Comparison of ENCODE assay signal across 3 fruit fly cellular contexts in genomic region chr3R:16275890-16276619, dm6.
TF ChIP-seq lines count a peak whose summit lies in the region.

No protein-coding gene starts in this region.

- TF ChIP-seq CTCF in whole organism, embryonic (GFP tag; optimal IDR thresholded peaks at IDR 0.05; lab: Kevin White, UChicago), result no peak

TF ChIP-seq in whole organism, embryonic, 481 proteins besides CTCF, POLR2A, EP300 and RAD21 (continues in another document):
- TF ChIP-seq sr (GFP tag; IDR thresholded peaks at IDR 0.05; lab: Robert Waterston, UW), result 0 out of 3 replicates have a peak, but pooled peaks have one; percentile 63
- TF ChIP-seq cg (GFP tag; optimal IDR thresholded peaks at IDR 0.05; lab: Kevin White, UChicago), result peak; percentile 58
- TF ChIP-seq CG6813 (GFP tag; optimal IDR thresholded peaks at IDR 0.05; lab: Kevin White, UChicago), result peak; percentile 7
- peak; percentile 19 for TF ChIP-seq CG9727 (GFP tag; optimal IDR thresholded peaks at IDR 0.05; lab: Kevin White, UChicago)
- TF ChIP-seq Jarid2 (GFP tag; optimal IDR thresholded peaks at IDR 0.05; lab: Kevin White, UChicago), result peak; percentile 3
- peak; percentile 4 for TF ChIP-seq CG17568 (GFP tag; optimal IDR thresholded peaks at IDR 0.05; lab: Kevin White, UChicago)
- no peak for TF ChIP-seq CG4854 (GFP tag; optimal IDR thresholded peaks at IDR 0.05; lab: Kevin White, UChicago)
- peak; percentile 2 for TF ChIP-seq Lhr (GFP tag; optimal IDR thresholded peaks at IDR 0.05; lab: Kevin White, UChicago)
- TF ChIP-seq Med (GFP tag; lab: Kevin White, UChicago), result peak; percentile 64
- peak; percentile 13; the same call in 1 of the 2 replicates for TF ChIP-seq onecut (GFP tag; IDR thresholded peaks at IDR 0.05; lab: Robert Waterston, UW)
- peak; percentile 21 for TF ChIP-seq CG2875 (GFP tag; optimal IDR thresholded peaks at IDR 0.05; lab: Kevin White, UChicago)
- TF ChIP-seq fd64A (GFP tag; optimal IDR thresholded peaks at IDR 0.05; lab: Kevin White, UChicago), result peak; percentile 30
- no peak for TF ChIP-seq jumu (GFP tag; optimal IDR thresholded peaks at IDR 0.05; lab: Kevin White, UChicago)
- TF ChIP-seq CG10431 (GFP tag; optimal IDR thresholded peaks at IDR 0.05; lab: Kevin White, UChicago), result peak; percentile 29
- TF ChIP-seq ttk (GFP tag; IDR thresholded peaks at IDR 0.05; lab: Robert Waterston, UW), result no peak
- peak in 1 of 2 experiments; percentile 23 for TF ChIP-seq tll (GFP tag; optimal IDR thresholded peaks at IDR 0.05; lab: Kevin White, UChicago)
- TF ChIP-seq tup (GFP tag; optimal IDR thresholded peaks at IDR 0.05; lab: Kevin White, UChicago), result no peak
- peak; percentile 43; the same call in 1 of the 3 replicates for TF ChIP-seq ci (GFP tag; IDR thresholded peaks at IDR 0.05; lab: Robert Waterston, UW)
- TF ChIP-seq CG13287 (GFP tag; IDR thresholded peaks at IDR 0.05; lab: Robert Waterston, UW; ENCODE audit: partially characterized antibody), result no peak
- peak; percentile 83 for TF ChIP-seq kni (GFP tag; optimal IDR thresholded peaks at IDR 0.05; lab: Kevin White, UChicago)
- TF ChIP-seq ab (GFP tag; optimal IDR thresholded peaks at IDR 0.05; lab: Kevin White, UChicago), result no peak
- peak; percentile 23 for TF ChIP-seq Asciz (GFP tag; optimal IDR thresholded peaks at IDR 0.05; lab: Kevin White, UChicago)
- no peak for TF ChIP-seq rib (GFP tag; IDR thresholded peaks at IDR 0.05; lab: Robert Waterston, UW)
- peak in 1 of 2 experiments; percentile 80 for TF ChIP-seq Hr78 (GFP tag; optimal IDR thresholded peaks at IDR 0.05; lab: Kevin White, UChicago)
- TF ChIP-seq gcm (GFP tag; optimal IDR thresholded peaks at IDR 0.05; lab: Kevin White, UChicago), result peak; percentile 53
- TF ChIP-seq Stat92E (GFP tag; optimal IDR thresholded peaks at IDR 0.05; lab: Kevin White, UChicago), result no peak
- no peak for TF ChIP-seq hb (GFP tag; IDR thresholded peaks at IDR 0.05; lab: Robert Waterston, UW; ENCODE audit: partially characterized antibody)
- peak; percentile 3 for TF ChIP-seq sqz (GFP tag; optimal IDR thresholded peaks at IDR 0.05; lab: Kevin White, UChicago)
- TF ChIP-seq bsh (GFP tag; optimal IDR thresholded peaks at IDR 0.05; lab: Kevin White, UChicago), result peak in 1 of 2 experiments; percentile 39

TF ChIP-seq in whole organism, prepupa, 60 proteins besides CTCF, POLR2A, EP300 and RAD21:
- no peak for TF ChIP-seq Ets96B (tag; optimal IDR thresholded peaks at IDR 0.05; lab: Kevin White, UChicago)
- TF ChIP-seq CG34406 (GFP tag; optimal IDR thresholded peaks at IDR 0.05; lab: Kevin White, UChicago), result no peak
- TF ChIP-seq Hr39 (GFP tag; optimal IDR thresholded peaks at IDR 0.05; lab: Kevin White, UChicago), result no peak
- TF ChIP-seq fkh (GFP tag; optimal IDR thresholded peaks at IDR 0.05; lab: Kevin White, UChicago), result peak; percentile 92
- TF ChIP-seq eg (GFP tag; IDR thresholded peaks at IDR 0.05; lab: Robert Waterston, UW), result 0 out of 3 replicates have a peak, but pooled peaks have one; percentile 4
- TF ChIP-seq CG10631 (GFP tag; optimal IDR thresholded peaks at IDR 0.05; lab: Kevin White, UChicago), result no peak
- no peak for TF ChIP-seq Met (GFP tag; optimal IDR thresholded peaks at IDR 0.05; lab: Kevin White, UChicago)
- no peak for TF ChIP-seq CG6163 (GFP tag; IDR thresholded peaks at IDR 0.05; lab: Robert Waterston, UW)
- TF ChIP-seq topi (GFP tag; optimal IDR thresholded peaks at IDR 0.05; lab: Kevin White, UChicago), result no peak
- TF ChIP-seq Blimp-1 (GFP tag; optimal IDR thresholded peaks at IDR 0.05; lab: Kevin White, UChicago), result no peak
- TF ChIP-seq esn (GFP tag; optimal IDR thresholded peaks at IDR 0.05; lab: Kevin White, UChicago), result no peak
- TF ChIP-seq CG7368 (GFP tag; optimal IDR thresholded peaks at IDR 0.05; lab: Kevin White, UChicago), result no peak
- no peak for TF ChIP-seq CG8319 (GFP tag; optimal IDR thresholded peaks at IDR 0.05; lab: Kevin White, UChicago)
- TF ChIP-seq CG15336 (GFP tag; IDR thresholded peaks at IDR 0.05; lab: Robert Waterston, UW), result peak; percentile 15; the same call in 1 of the 2 replicates
- TF ChIP-seq CG1621 (tag; optimal IDR thresholded peaks at IDR 0.05; lab: Kevin White, UChicago), result no peak
- TF ChIP-seq Smox (GFP tag; optimal IDR thresholded peaks at IDR 0.05; lab: Kevin White, UChicago), result no peak
- TF ChIP-seq CG31627 (GFP tag; optimal IDR thresholded peaks at IDR 0.05; lab: Kevin White, UChicago), result no peak
- peak; percentile 28 for TF ChIP-seq Eip78C (GFP tag; lab: Kevin White, UChicago)
- TF ChIP-seq CG11762 (GFP tag; optimal IDR thresholded peaks at IDR 0.05; lab: Kevin White, UChicago; ENCODE audit: insufficient read depth), result no peak
- TF ChIP-seq CG11294 (GFP tag; IDR thresholded peaks at IDR 0.05; lab: Robert Waterston, UW), result no peak

TF ChIP-seq in whole organism, pupa, 21 proteins besides CTCF, POLR2A, EP300 and RAD21:
- TF ChIP-seq CG9948 (tag; optimal IDR thresholded peaks at IDR 0.05; lab: Kevin White, UChicago) (no peak), CG32121 (GFP tag; IDR thresholded peaks at IDR 0.05; lab: Robert Waterston, UW) (peak; percentile 73), fd96Ca (GFP tag; IDR thresholded peaks at IDR 0.05; lab: Robert Waterston, UW) (0 out of 3 replicates have a peak, but pooled peaks have one; percentile 31), Ets98B (GFP tag; IDR thresholded peaks at IDR 0.05; lab: Robert Waterston, UW) (peak; percentile 45)
